Fruit fly (Drosophila melanogaster): ENCODE measurements around the gene CG12477.

DNA sequence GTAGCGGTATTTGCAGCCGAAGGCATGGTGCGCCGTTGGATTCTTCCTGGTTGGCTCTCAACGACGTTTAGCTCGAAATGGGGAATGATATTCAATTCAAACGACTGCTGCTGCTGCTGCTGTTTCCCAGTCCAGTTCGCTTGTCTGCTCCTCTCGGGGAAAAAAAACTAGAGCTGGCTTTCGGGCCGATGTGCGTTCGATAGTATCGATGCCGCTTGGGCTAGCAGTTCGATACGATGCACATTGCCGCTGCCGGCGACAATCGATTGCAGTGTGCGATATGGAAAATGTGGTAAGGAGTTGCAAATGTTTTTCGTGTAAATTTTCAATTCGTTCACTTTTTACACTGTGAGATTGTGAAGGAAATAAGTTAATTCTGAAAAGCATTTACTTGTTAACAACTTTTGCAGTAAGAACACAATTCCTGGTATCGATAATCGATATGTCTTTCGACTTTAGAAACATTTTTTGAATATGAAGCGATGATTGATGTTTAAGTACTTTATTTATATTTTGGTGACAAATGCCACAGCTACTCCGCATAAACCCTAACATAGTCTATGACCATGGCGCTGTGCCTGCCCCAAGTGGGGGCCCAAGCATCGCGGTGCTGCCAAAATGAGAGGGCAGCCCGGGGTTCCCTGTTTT is 50.0 kb downstream of the CG12477 start, which contains the start of gene Capr:
- TF ChIP-seq psq (GFP tag; optimal IDR thresholded peaks at IDR 0.05) (no peak), sage (GFP tag; optimal IDR thresholded peaks at IDR 0.05) (no peak), brk (GFP tag; optimal IDR thresholded peaks at IDR 0.05) (peak; percentile 15), Jra (GFP tag; optimal IDR thresholded peaks at IDR 0.05) (peak; percentile 75), N (GFP tag; optimal IDR thresholded peaks at IDR 0.05) (no peak), h (GFP tag; optimal IDR thresholded peaks at IDR 0.05) (peak; percentile 48), Vsx2 (GFP tag; optimal IDR thresholded peaks at IDR 0.05; ENCODE audit: partially characterized antibody) (no peak), usp (GFP tag; optimal IDR thresholded peaks at IDR 0.05) (no peak), Hr78 (GFP tag; optimal IDR thresholded peaks at IDR 0.05) (no peak)

Measured in whole organism, wandering third instar larva.